Fruit fly (Drosophila melanogaster) whole organism, embryonic: Measurements from ENCODE around the gene CG7607.

Experiments
- Atf3 ChIP-seq: fragments of 200-800 bp; sonication (Bioruptor generic); optimal IDR thresholded peaks from 3 replicates; lab custom pipeline; 2016; ENCODE audit warnings: missing biosample characterization, missing genetic modification characterization
- Bteb2 ChIP-seq: fragments of 200-800 bp; sonication (Bioruptor generic); optimal IDR thresholded peaks from 2 replicates; lab custom pipeline; 2016; ENCODE audit warnings: missing biosample characterization, missing genetic modification characterization
- CG10462 ChIP-seq: fragments of 200-800 bp; sonication (Bioruptor generic); optimal IDR thresholded peaks from 2 replicates; lab custom pipeline; 2016; ENCODE audit warnings: missing biosample characterization, missing genetic modification characterization
- CG10959 ChIP-seq: fragments of 200-800 bp; sonication (Bioruptor generic); IDR thresholded peaks from 2 replicates; pipeline ENCODE4 v1.3.6; 2022; ENCODE audit warnings: missing biosample characterization, missing genetic modification characterization
- CG10979 ChIP-seq: fragments of 200-800 bp; sonication (Bioruptor generic); optimal IDR thresholded peaks from 2 replicates; lab custom pipeline; 2018; ENCODE audit warnings: missing biosample characterization, mild to moderate bottlenecking, missing genetic modification characterization, moderate library complexity
- CG12219 ChIP-seq: fragments of 200-800 bp; sonication (Bioruptor generic); optimal IDR thresholded peaks from 3 replicates; lab custom pipeline; 2018; ENCODE audit warnings: missing biosample characterization, mild to moderate bottlenecking, missing genetic modification characterization
- CG13775 ChIP-seq: fragments of 200-800 bp; sonication (Bioruptor generic); optimal IDR thresholded peaks from 3 replicates; lab custom pipeline; 2017; ENCODE audit warnings: missing biosample characterization, mild to moderate bottlenecking, missing genetic modification characterization
- CG18764 ChIP-seq: fragments of 200-800 bp; sonication (Bioruptor generic); optimal IDR thresholded peaks from 3 replicates; lab custom pipeline; 2016; ENCODE audit warnings: missing biosample characterization, missing genetic modification characterization
- CG2678 ChIP-seq: fragments of 200-800 bp; sonication (Bioruptor generic); optimal IDR thresholded peaks from 3 replicates; lab custom pipeline; 2019; ENCODE audit warnings: missing biosample characterization, mild to moderate bottlenecking, missing genetic modification characterization, moderate library complexity
- CG32532 ChIP-seq: fragments of 200-800 bp; sonication (Bioruptor generic); IDR thresholded peaks from 2 replicates; pipeline ENCODE4 v1.3.6; 2022; ENCODE audit warnings: missing biosample characterization, missing genetic modification characterization
- CG6254 ChIP-seq: fragments of 200-800 bp; sonication (Bioruptor generic); optimal IDR thresholded peaks from 3 replicates; lab custom pipeline; 2017; ENCODE audit warnings: mild to moderate bottlenecking, missing biosample characterization, missing genetic modification reagents, missing genetic modification characterization
- CG7839 ChIP-seq: fragments of 200-800 bp; sonication (Bioruptor generic); optimal IDR thresholded peaks from 3 replicates; lab custom pipeline; 2018; ENCODE audit warnings: missing biosample characterization, mild to moderate bottlenecking, missing genetic modification characterization, moderate library complexity
- CG9932 ChIP-seq: fragments of 200-800 bp; sonication (Bioruptor generic); IDR thresholded peaks from 2 replicates; pipeline ENCODE4 v1.3.6; 2022; ENCODE audit warnings: missing biosample characterization, missing genetic modification characterization
- Doc3 ChIP-seq: fragments of 200-800 bp; sonication (Bioruptor generic); IDR thresholded peaks from 3 replicates; pipeline ENCODE4 v1.3.6; 2022; ENCODE audit warnings: missing biosample characterization, missing genetic modification characterization; ENCODE audit not compliant: partially characterized antibody
- Eip74EF ChIP-seq, 2 experiments: fragments of 200-800 bp in 1 of 2; fragments of >200 bp in 1 of 2; sonication (Bioruptor generic) in 1 of 2; optimal IDR thresholded peaks; 2 replicates each; lab custom pipeline; 2017 to 2019; ENCODE audit warnings: missing biosample characterization in 2 of 2, missing genetic modification characterization in 2 of 2, mild to moderate bottlenecking in 1 of 2, moderate library complexity in 1 of 2
- HLHmδ ChIP-seq: fragments of 200-800 bp; sonication (Bioruptor generic); optimal IDR thresholded peaks from 2 replicates; lab custom pipeline; 2018; ENCODE audit warnings: missing biosample characterization, mild to moderate bottlenecking, missing genetic modification characterization, moderate library complexity
- Mrtf ChIP-seq: fragments of 200-800 bp; sonication (Bioruptor generic); IDR thresholded peaks from 3 replicates; pipeline ENCODE4 v1.3.6; 2022; ENCODE audit warnings: missing biosample characterization, missing genetic modification characterization
- ac ChIP-seq: fragments of 200-800 bp; sonication (Bioruptor generic); optimal IDR thresholded peaks from 3 replicates; lab custom pipeline; 2017; ENCODE audit warnings: missing biosample characterization, mild to moderate bottlenecking, missing genetic modification characterization
- ase ChIP-seq: fragments of 200-800 bp; sonication (Bioruptor generic); IDR thresholded peaks from 3 replicates; pipeline ENCODE4 v1.3.6; 2022; ENCODE audit warnings: missing biosample characterization, missing genetic modification characterization
- chif ChIP-seq, 2 experiments: fragments of 200-800 bp; sonication (Bioruptor generic); optimal IDR thresholded peaks; 3 replicates each; lab custom pipeline; 2016; ENCODE audit warnings: missing biosample characterization in 2 of 2, missing genetic modification characterization in 2 of 2
- dan ChIP-seq: fragments of 200-800 bp; sonication (Bioruptor generic); IDR thresholded peaks from 2 replicates; pipeline ENCODE4 v1.3.6; 2022; ENCODE audit warnings: missing biosample characterization, missing genetic modification characterization
- dpn ChIP-seq, 2 experiments: fragments of 200-800 bp; sonication (Bioruptor generic); optimal IDR thresholded peaks; 3 replicates each; lab custom pipeline; 2016; ENCODE audit warnings: missing biosample characterization in 2 of 2, missing genetic modification characterization in 2 of 2
- gce ChIP-seq: fragments of 200-800 bp; sonication (Bioruptor generic); IDR thresholded peaks from 3 replicates; pipeline ENCODE4 v1.3.6; 2022; ENCODE audit warnings: missing biosample characterization, missing genetic modification characterization
- hkb ChIP-seq, 2 experiments: fragments of 200-800 bp in 1 of 2; fragments of >200 bp in 1 of 2; sonication (Bioruptor generic) in 1 of 2; IDR thresholded peaks in 1 of 2; optimal IDR thresholded peaks in 1 of 2; 2 replicates each; pipeline versions ENCODE4 v1.3.6 to Lab custom; 2017 to 2022; ENCODE audit warnings: missing biosample characterization in 1 of 2, missing genetic modification characterization in 1 of 2
- kni ChIP-seq: fragments of 200-800 bp; sonication (Bioruptor generic); optimal IDR thresholded peaks from 3 replicates; lab custom pipeline; 2017; ENCODE audit warnings: mild to moderate bottlenecking, missing biosample characterization, missing genetic modification reagents, missing genetic modification characterization
- nmo ChIP-seq: fragments of 200-800 bp; sonication (Bioruptor generic); optimal IDR thresholded peaks from 2 replicates; lab custom pipeline; 2018; ENCODE audit warnings: missing biosample characterization, mild to moderate bottlenecking, missing genetic modification characterization, moderate library complexity
- sim ChIP-seq: fragments of 200-800 bp; sonication (Bioruptor generic); IDR thresholded peaks from 2 replicates; pipeline ENCODE4 v1.3.6; 2022; ENCODE audit warnings: missing biosample characterization, missing genetic modification characterization
- sima ChIP-seq: fragments of 200-800 bp; sonication (Bioruptor generic); optimal IDR thresholded peaks from 2 replicates; lab custom pipeline; 2016; ENCODE audit warnings: missing biosample characterization, missing genetic modification characterization
- stc ChIP-seq: fragments of 200-800 bp; sonication (Bioruptor generic); IDR thresholded peaks from 2 replicates; pipeline ENCODE4 v1.3.6; 2022; ENCODE audit warnings: missing biosample characterization, missing genetic modification characterization
- stwl ChIP-seq: fragments of 200-800 bp; sonication (Bioruptor generic); optimal IDR thresholded peaks from 3 replicates; lab custom pipeline; 2018; ENCODE audit warnings: missing biosample characterization, mild to moderate bottlenecking, missing genetic modification characterization, moderate library complexity
- tup ChIP-seq: fragments of 200-800 bp; sonication (Bioruptor generic); optimal IDR thresholded peaks from 2 replicates; lab custom pipeline; 2016; ENCODE audit warnings: missing biosample characterization, mild to moderate bottlenecking, missing genetic modification characterization, moderate library complexity

CG7607 gene

DNA sequence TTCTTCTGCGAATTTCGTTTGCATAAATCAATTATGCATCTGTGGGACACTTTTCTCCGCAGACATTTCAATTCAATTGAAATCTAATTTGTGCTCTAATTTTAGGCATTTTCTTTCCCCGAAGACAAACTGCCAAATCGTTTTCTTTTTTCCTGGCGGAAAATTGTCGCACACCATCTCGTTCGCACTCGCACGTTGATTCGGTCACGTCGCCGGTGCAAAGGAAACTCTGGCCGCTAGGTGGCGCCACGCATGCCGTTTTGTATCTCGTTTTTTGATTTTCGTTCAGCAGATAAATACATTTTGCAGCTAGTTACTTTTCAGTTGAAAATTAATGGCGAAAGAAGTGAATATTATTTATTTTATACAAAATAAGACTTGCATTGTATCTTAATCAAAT, 48.9 kb downstream of the CG7607 start (continued):
- TF ChIP-seq CG18764 (GFP tag; lab: Kevin White, UChicago) (peak; percentile 22), CG10979 (tag; lab: Kevin White, UChicago) (no peak), nmo (no peak), HLHmδ (GFP tag; lab: Kevin White, UChicago) (no peak), sim (GFP tag; lab: Robert Waterston, UW) (no peak; the same call in 1 of the 2 replicates), gce (no peak), CG13775 (no peak), stc (peak; percentile 29; the same call in 1 of the 2 replicates), CG10959 (GFP tag; lab: Robert Waterston, UW) (no peak), stwl (tag; lab: Kevin White, UChicago) (peak; percentile 29), hkb (optimal IDR thresholded peaks at IDR 0.05; lab: Kevin White, UChicago) (no peak), hkb (GFP tag; IDR thresholded peaks at IDR 0.05; lab: Robert Waterston, UW) (no peak), Eip74EF (GFP tag; optimal IDR thresholded peaks at IDR 0.05; lab: Kevin White, UChicago) (no peak), dpn (GFP tag; optimal IDR thresholded peaks at IDR 0.05; lab: Kevin White, UChicago) (peak in 1 of 2 experiments; percentile 7), CG2678 (peak; percentile 27), Atf3 (no peak), tup (GFP tag; lab: Kevin White, UChicago) (no peak), CG6254 (GFP tag; lab: Kevin White, UChicago) (no peak), kni (no peak), CG12219 (GFP tag; lab: Kevin White, UChicago) (no peak), Doc3 (GFP tag; lab: Robert Waterston, UW) (no peak), dan (GFP tag; lab: Robert Waterston, UW) (no peak), CG7839 (tag; lab: Kevin White, UChicago) (peak; percentile 19), CG32532 (peak; percentile 56; the same call in 1 of the 2 replicates), sima (GFP tag; lab: Kevin White, UChicago) (no peak), Mrtf (no peak), CG9932 (peak; percentile 8; the same call in 1 of the 2 replicates), ase (GFP tag; lab: Robert Waterston, UW) (no peak), chif (GFP tag; optimal IDR thresholded peaks at IDR 0.05; lab: Kevin White, UChicago) (no peak), ac (no peak), Bteb2 (GFP tag; lab: Kevin White, UChicago) (no peak), CG10462 (GFP tag; lab: Kevin White, UChicago) (no peak)
- TF ChIP-seq, all 482 proteins: peak for 67
